Fruit fly (Drosophila melanogaster): Measurements from ENCODE around the gene RluA-2.

dm6 chr2L:10514586-10515137 lies 37.8 kb downstream of the RluA-2 start:
- TF ChIP-seq CTCF (optimal IDR thresholded peaks at IDR 0.05) (no peak), CG8478 (optimal IDR thresholded peaks at IDR 0.05) (no peak)

All from S2 (cell line).